Worm (Caenorhabditis elegans): ENCODE results near the gene C50F4.6.

The C50F4.6 gene

ce11 chrV:9503152-9503817 lies 42.6 kb upstream of the C50F4.6 start (continued):
- TF ChIP-seq lsy-2 (tag; optimal IDR thresholded peaks at IDR 0.05) = peak; percentile 56 to 71
- no peak for TF ChIP-seq zip-4 (GFP tag; optimal IDR thresholded peaks at IDR 0.05)

ce11 chrV:9504474-9504960 lies 41.4 kb upstream of the C50F4.6 start, which contains the start of gene haao-1:
TSS of gene haao-1 (plus strand) at chrV:9504910.
- TF ChIP-seq mep-1 (tag; optimal IDR thresholded peaks at IDR 0.05) (peak; percentile 30), nhr-85 (tag) (peak; percentile 77), ztf-11 (tag; optimal IDR thresholded peaks at IDR 0.05) (no peak), lin-13 (GFP tag; optimal IDR thresholded peaks at IDR 0.05) (no peak), elt-3 (tag; optimal IDR thresholded peaks at IDR 0.05) (peak in 1 of 6 experiments; percentile 57), skn-1 (tag; optimal IDR thresholded peaks at IDR 0.05) (no peak), blmp-1 (tag; optimal IDR thresholded peaks at IDR 0.05) (peak; percentile 69), nhr-71 (tag; optimal IDR thresholded peaks at IDR 0.05) (peak; percentile 36), tbx-2 (tag; optimal IDR thresholded peaks at IDR 0.05) (peak; percentile 23), nhr-20 (tag; optimal IDR thresholded peaks at IDR 0.05) (peak; percentile 20), lin-14 (GFP tag; optimal IDR thresholded peaks at IDR 0.05) (peak; percentile 57), C34B4.2 (tag; optimal IDR thresholded peaks at IDR 0.05) (no peak)

- TF ChIP-seq elt-2 (tag; optimal IDR thresholded peaks at IDR 0.05) (peak; percentile 72), mdl-1 (tag; optimal IDR thresholded peaks at IDR 0.05) (peak in 1 of 2 experiments; percentile 11), ztf-4 (tag; optimal IDR thresholded peaks at IDR 0.05) (no peak), lin-35 (GFP tag; optimal IDR thresholded peaks at IDR 0.05) (peak in 1 of 2 experiments; percentile 40), nhr-20 (tag; optimal IDR thresholded peaks at IDR 0.05) (peak; percentile 30), nhr-90 (tag; optimal IDR thresholded peaks at IDR 0.05; ENCODE audit: poor library complexity) (peak; percentile 2)
Observed at ce11 chrV:9506931-9507330, 39.0 kb upstream of the C50F4.6 start.

ce11 chrV:9507742-9508141 lies 38.1 kb upstream of the C50F4.6 start, which contains the start of gene acs-14:
TSS of gene acs-14 (plus strand) at chrV:9508132.
- no peak for TF ChIP-seq efl-1 (optimal IDR thresholded peaks at IDR 0.05)
- peak in 1 of 2 experiments; percentile 51 for TF ChIP-seq efl-1 (GFP tag; optimal IDR thresholded peaks at IDR 0.05 in 1 of 2)
- TF ChIP-seq elt-3 (tag; optimal IDR thresholded peaks at IDR 0.05) = peak in 1 of 6 experiments; percentile 4
- TF ChIP-seq snpc-4 (tag; optimal IDR thresholded peaks at IDR 0.05) = no peak
- no peak for TF ChIP-seq mdl-1 (tag; optimal IDR thresholded peaks at IDR 0.05)
- TF ChIP-seq nhr-20 (tag; optimal IDR thresholded peaks at IDR 0.05) = peak; percentile 13
- peak in 1 of 2 experiments; percentile 12 for TF ChIP-seq lin-35 (GFP tag; optimal IDR thresholded peaks at IDR 0.05)
- peak; percentile 12 for TF ChIP-seq elt-2 (tag; optimal IDR thresholded peaks at IDR 0.05)

ce11 chrV:9509597-9509996 lies 36.3 kb upstream of the C50F4.6 start:
- TF ChIP-seq nhr-12 (tag; optimal IDR thresholded peaks at IDR 0.05) (no peak), ces-1 (GFP tag; optimal IDR thresholded peaks at IDR 0.05) (no peak), isw-1 (GFP tag; IDR thresholded peaks at IDR 0.05) (no peak), C04F5.9 (tag; optimal IDR thresholded peaks at IDR 0.05) (no peak), unc-62 (GFP tag; optimal IDR thresholded peaks at IDR 0.05) (no peak), pqm-1 (tag; optimal IDR thresholded peaks at IDR 0.05) (no peak), vab-15 (tag; optimal IDR thresholded peaks at IDR 0.05) (no peak)

ce11 chrV:9513590-9513989 lies 32.3 kb upstream of the C50F4.6 start, which contains the start of gene eif-2Bdelta:
TSS of gene eif-2Bdelta (plus strand) at chrV:9513824.
- TF ChIP-seq nhr-47 (tag; optimal IDR thresholded peaks at IDR 0.05) (peak; percentile 79), egl-13 (tag; optimal IDR thresholded peaks at IDR 0.05) (peak; percentile 45), dsc-1 (tag; optimal IDR thresholded peaks at IDR 0.05) (peak; percentile 78), nhr-90 (tag; optimal IDR thresholded peaks at IDR 0.05; ENCODE audit: poor library complexity) (peak; percentile 74), efl-3 (GFP tag; optimal IDR thresholded peaks at IDR 0.05) (no peak), dpl-1 (GFP tag; optimal IDR thresholded peaks at IDR 0.05) (peak; percentile 57 to 76 (median 71)), lsy-2 (tag; optimal IDR thresholded peaks at IDR 0.05) (peak; percentile 71 to 84), unc-98 (GFP tag; IDR thresholded peaks at IDR 0.05) (no peak), tlp-1 (tag; optimal IDR thresholded peaks at IDR 0.05) (no peak), rnt-1 (tag; optimal IDR thresholded peaks at IDR 0.05) (peak; percentile 76), efl-1 (optimal IDR thresholded peaks at IDR 0.05) (peak; percentile 51 to 73), efl-1 (GFP tag; optimal IDR thresholded peaks at IDR 0.05 in 1 of 2) (peak; percentile 68 to 96), mep-1 (tag; optimal IDR thresholded peaks at IDR 0.05) (peak; percentile 90), ztf-11 (tag; optimal IDR thresholded peaks at IDR 0.05) (no peak), lin-14 (GFP tag; optimal IDR thresholded peaks at IDR 0.05) (peak; percentile 72), hpl-2 (GFP tag; optimal IDR thresholded peaks at IDR 0.05) (no peak), pag-3 (tag; optimal IDR thresholded peaks at IDR 0.05; ENCODE audit: borderline replicate concordance, insufficient read depth) (no peak), sup-37 (GFP tag; optimal IDR thresholded peaks at IDR 0.05) (no peak), elt-2 (tag; optimal IDR thresholded peaks at IDR 0.05) (peak; percentile 55)

Data from whole organism, L1 larva.